Worm (Caenorhabditis elegans): ENCODE results near the gene isp-1.

The isp-1 gene

DNA sequence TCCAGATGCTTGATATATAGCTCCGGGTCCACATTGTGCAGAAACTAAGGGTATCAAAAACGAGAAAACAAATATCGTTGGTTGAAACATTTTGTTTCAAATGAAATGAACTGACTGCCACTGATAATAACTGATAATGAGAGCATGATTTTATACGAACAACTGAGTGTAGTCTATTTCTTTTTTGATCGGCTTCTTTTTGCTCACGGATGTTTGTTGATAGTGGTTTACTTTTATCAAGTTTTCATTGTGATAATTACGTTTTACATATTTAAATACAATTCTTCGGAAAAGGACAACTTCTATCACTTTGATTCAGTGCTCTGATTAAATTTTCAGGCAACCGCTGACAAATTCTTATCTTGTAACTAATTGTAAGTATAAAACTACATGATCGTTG lies 27.8 kb upstream of the isp-1 start, which contains the start of gene clec-51:
clec-51 (minus strand) TSS at position 114 of the 400 bp plus-strand sequence.
- TF ChIP-seq daf-16 (GFP tag; optimal IDR thresholded peaks at IDR 0.05): no peak
- TF ChIP-seq daf-16 (tag; optimal IDR thresholded peaks at IDR 0.05): peak; percentile 66
- peak; percentile 90 for TF ChIP-seq pqm-1 (tag; optimal IDR thresholded peaks at IDR 0.05)
- TF ChIP-seq nhr-28 (tag; optimal IDR thresholded peaks at IDR 0.05): peak; percentile 58
- TF ChIP-seq F37D6.2 (tag; optimal IDR thresholded peaks at IDR 0.05): no peak
- TF ChIP-seq nhr-77 (tag; optimal IDR thresholded peaks at IDR 0.05): peak; percentile 15
- no peak for TF ChIP-seq saeg-2 (GFP tag; IDR thresholded peaks at IDR 0.05)
- peak; percentile 55 for TF ChIP-seq dve-1 (tag; optimal IDR thresholded peaks at IDR 0.05; ENCODE audit: insufficient read depth)
- no peak for TF ChIP-seq egl-43 (GFP tag; IDR thresholded peaks at IDR 0.05)
- TF ChIP-seq ZK546.5 (tag; optimal IDR thresholded peaks at IDR 0.05): no peak
- TF ChIP-seq nhr-11 (tag; optimal IDR thresholded peaks at IDR 0.05): no peak
- TF ChIP-seq nhr-25 (tag; optimal IDR thresholded peaks at IDR 0.05; ENCODE audit: borderline replicate concordance, insufficient read depth): no peak
- TF ChIP-seq D1046.2 (GFP tag; IDR thresholded peaks at IDR 0.05): no peak
- TF ChIP-seq lin-39 (tag; optimal IDR thresholded peaks at IDR 0.05): no peak
- no peak for TF ChIP-seq ceh-62 (tag; optimal IDR thresholded peaks at IDR 0.05)
- TF ChIP-seq ZK337.2 (GFP tag; IDR thresholded peaks at IDR 0.05): no peak
- peak; percentile 70 for TF ChIP-seq hlh-11 (tag; optimal IDR thresholded peaks at IDR 0.05)
- TF ChIP-seq ztf-11 (tag; optimal IDR thresholded peaks at IDR 0.05): no peak
- no peak for TF ChIP-seq lir-3 (tag; optimal IDR thresholded peaks at IDR 0.05)
- TF ChIP-seq fos-1 (tag; optimal IDR thresholded peaks at IDR 0.05): no peak
- no peak for TF ChIP-seq lin-13 (GFP tag; optimal IDR thresholded peaks at IDR 0.05)
- TF ChIP-seq dmd-6 (GFP tag; IDR thresholded peaks at IDR 0.05): peak; percentile 67
- no peak for TF ChIP-seq tag-97 (GFP tag; IDR thresholded peaks at IDR 0.05)
- TF ChIP-seq gei-8 (GFP tag; optimal IDR thresholded peaks at IDR 0.05): no peak
- TF ChIP-seq jun-1 (tag; optimal IDR thresholded peaks at IDR 0.05): no peak

DNA sequence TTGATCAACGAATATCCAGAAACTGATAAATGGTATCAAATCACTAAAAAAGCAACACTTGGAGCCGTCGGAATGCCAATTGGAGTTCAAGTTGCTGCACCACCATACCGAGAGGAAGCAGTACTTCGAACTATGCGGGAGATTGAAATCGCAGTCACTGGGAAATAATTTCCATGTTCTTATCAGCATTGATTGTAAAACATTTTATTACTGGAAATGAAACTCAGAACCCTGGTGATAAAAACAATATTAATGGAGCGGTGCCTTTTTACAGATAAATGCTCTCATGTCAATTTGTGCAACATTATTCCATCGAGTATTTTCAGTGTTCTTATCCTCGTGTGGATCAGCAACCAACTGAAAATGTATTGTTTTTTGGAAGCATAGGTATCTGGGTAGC lies 25.9 kb upstream of the isp-1 start:
- TF ChIP-seq mdl-1 (tag; optimal IDR thresholded peaks at IDR 0.05): no peak
- TF ChIP-seq lim-7 (GFP tag; IDR thresholded peaks at IDR 0.05): no peak
- TF ChIP-seq nhr-77 (tag; optimal IDR thresholded peaks at IDR 0.05): no peak
- peak; percentile 14 for TF ChIP-seq pqm-1 (tag; optimal IDR thresholded peaks at IDR 0.05)
- no peak for TF ChIP-seq hif-1 (tag; optimal IDR thresholded peaks at IDR 0.05)
- TF ChIP-seq snpc-1.2 (GFP tag; IDR thresholded peaks at IDR 0.05): no peak
- peak; percentile 22 for TF ChIP-seq hlh-11 (tag; optimal IDR thresholded peaks at IDR 0.05)
- no peak for TF ChIP-seq daf-16 (GFP tag; optimal IDR thresholded peaks at IDR 0.05)
- peak; percentile 29 for TF ChIP-seq daf-16 (tag; optimal IDR thresholded peaks at IDR 0.05)
- peak; percentile 48 for TF ChIP-seq dmd-6 (GFP tag; IDR thresholded peaks at IDR 0.05)
- TF ChIP-seq nhr-28 (tag; optimal IDR thresholded peaks at IDR 0.05): peak; percentile 27
- TF ChIP-seq php-3 (GFP tag; IDR thresholded peaks at IDR 0.05): peak; percentile 92

- no peak for TF ChIP-seq lim-7 (GFP tag; IDR thresholded peaks at IDR 0.05)
- 0 out of 2 replicates have a peak, but pooled peaks have one; percentile 32 for TF ChIP-seq php-3 (GFP tag; IDR thresholded peaks at IDR 0.05)
- no peak for TF ChIP-seq skn-1 (tag; optimal IDR thresholded peaks at IDR 0.05)
- no peak for TF ChIP-seq unc-130 (GFP tag; optimal IDR thresholded peaks at IDR 0.05)
- TF ChIP-seq ceh-44 (GFP tag; IDR thresholded peaks at IDR 0.05): no peak
- peak; percentile 31 for TF ChIP-seq dve-1 (tag; optimal IDR thresholded peaks at IDR 0.05; ENCODE audit: insufficient read depth)
- no peak for TF ChIP-seq R02D3.7 (tag; optimal IDR thresholded peaks at IDR 0.05)
- TF ChIP-seq dmd-6 (GFP tag; IDR thresholded peaks at IDR 0.05): peak; percentile 23; the same call in 1 of the 2 replicates
- no peak for TF ChIP-seq nhr-237 (tag; optimal IDR thresholded peaks at IDR 0.05)
Measured at ce11 chrIV:8159995-8160394, 24.1 kb upstream of the isp-1 start.

DNA sequence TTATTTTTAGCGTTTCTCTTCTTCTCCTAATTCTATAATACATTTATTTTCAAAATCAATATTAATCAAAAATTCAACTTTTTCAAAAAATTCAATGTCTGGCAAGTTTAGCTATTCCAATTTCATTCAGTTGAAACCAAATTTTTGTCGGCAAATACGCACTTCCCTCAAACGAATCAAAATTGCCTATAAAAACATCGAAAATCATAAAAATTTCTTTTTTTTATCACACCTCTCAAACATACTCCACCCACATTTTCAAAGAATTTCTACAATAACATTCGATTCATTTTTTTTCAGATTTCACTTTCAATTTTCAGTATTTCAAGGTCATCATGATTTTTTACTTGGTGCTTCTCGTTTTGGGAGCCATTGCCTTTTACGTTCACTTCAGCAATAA lies 23.2 kb upstream of the isp-1 start, which contains the start of gene faah-1:
faah-1 (plus strand) TSS at position 301 of the 400 bp plus-strand sequence.
- no peak for TF ChIP-seq fos-1 (tag; optimal IDR thresholded peaks at IDR 0.05)
- TF ChIP-seq egl-43 (GFP tag; IDR thresholded peaks at IDR 0.05): no peak
- no peak for TF ChIP-seq lin-13 (GFP tag; optimal IDR thresholded peaks at IDR 0.05)
- no peak for TF ChIP-seq dmd-8 (GFP tag; IDR thresholded peaks at IDR 0.05)

Data from whole organism, L4 larva.